Worm (Caenorhabditis elegans) whole organism, young adult: ENCODE measurements around the gene ceh-31.

Source experiments
- F57C9.4 ChIP-seq: sonication (generic microtip); optimal IDR thresholded peaks from 2 replicates; lab custom pipeline; 2017; ENCODE audit warnings: mild to moderate bottlenecking, missing genetic modification characterization, missing compliant biosample characterization
- lin-40 ChIP-seq: sonication (generic microtip); optimal IDR thresholded peaks from 2 replicates; lab custom pipeline; 2016; ENCODE audit warnings: missing genetic modification characterization, mild to moderate bottlenecking, missing compliant biosample characterization, missing genotype, missing genetic modification reagents
- lsy-27 ChIP-seq: sonication (generic microtip); optimal IDR thresholded peaks from 2 replicates; lab custom pipeline; 2017; ENCODE audit warnings: missing genetic modification characterization, mild to moderate bottlenecking, missing compliant biosample characterization, antibody characterized with exemption, missing genotype, borderline replicate concordance; ENCODE audit not compliant: insufficient read depth
- pbrm-1 ChIP-seq: fragments of 200-800 bp; sonication (Bioruptor generic); IDR thresholded peaks from 2 replicates; pipeline ENCODE4 v1.3.6; 2022; ENCODE audit warnings: missing genetic modification reagents, missing genetic modification characterization, missing compliant biosample characterization
- rec-8 ChIP-seq, 2 experiments: sonication (generic microtip); optimal IDR thresholded peaks; 2 replicates each; lab custom pipeline; 2016; ENCODE audit warnings: mild to moderate bottlenecking in 2 of 2, missing genetic modification characterization in 2 of 2, missing genetic modification reagents in 2 of 2, missing genotype in 2 of 2, missing biosample characterization in 1 of 2, missing compliant biosample characterization in 1 of 2, moderate library complexity in 1 of 2

- TF ChIP-seq lin-40 (tag; lab: Kevin White, UChicago) (no peak), pbrm-1 (no peak), F57C9.4 (tag; lab: Kevin White, UChicago) (no peak), lsy-27 (no peak), rec-8 (tag; optimal IDR thresholded peaks at IDR 0.05; lab: Kevin White, UChicago) (no peak)
These were observed 10.6 kb upstream of the ceh-31 start, which contains the start of gene twk-16 for ce11 chrX:3080825-3081224.
